Fruit fly (Drosophila melanogaster) Kc167 (cell line): ENCODE data around the gene CG43844.

Source experiments
- psq ChIP-seq: fragments of >200 bp; optimal IDR thresholded peaks from 2 replicates; lab custom pipeline; 2017; ENCODE audit warnings: missing external identifiers
- ttk ChIP-seq: sonication (Bioruptor generic); optimal IDR thresholded peaks from 2 replicates; lab custom pipeline; 2017; ENCODE audit warnings: missing external identifiers

DNA sequence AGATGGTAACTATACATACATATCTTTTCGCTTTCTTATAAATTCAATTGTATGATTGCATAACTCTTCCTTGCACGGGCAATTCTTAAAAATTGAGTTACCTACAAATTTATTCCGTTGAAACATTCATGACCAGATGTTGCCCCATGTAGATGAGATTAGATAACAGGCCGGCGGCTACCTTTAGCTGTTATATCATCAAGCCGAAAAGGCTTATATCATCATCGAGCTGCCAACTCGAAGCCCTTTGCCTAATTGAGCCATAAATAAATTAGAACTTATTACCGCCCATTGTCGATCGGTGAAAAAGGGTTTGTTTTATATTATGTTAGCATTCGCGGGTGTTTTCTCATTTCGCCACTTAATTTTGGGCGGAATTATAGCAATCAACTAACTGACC is 48.9 kb upstream of the CG43844 start:
- no peak for TF ChIP-seq ttk
- TF ChIP-seq psq (lab: Kevin White, UChicago) = no peak
